Worm (Caenorhabditis elegans) whole organism, L1 larva: Measurements from ENCODE around the gene srj-33.

Experiments
- lin-13 ChIP-seq: fragments of 150-350 bp; optimal IDR thresholded peaks from 2 replicates; lab custom pipeline; 2014; ENCODE audit warnings: missing biosample characterization, missing genetic modification reagents, missing genetic modification characterization
- mdl-1 ChIP-seq, 2 experiments: fragments of 150-350 bp; optimal IDR thresholded peaks; 2 replicates each; lab custom pipeline; 2014 to 2017; ENCODE audit warnings: missing biosample characterization in 2 of 2, missing genetic modification characterization in 2 of 2, inconsistent platforms in 1 of 2
- nhr-12 ChIP-seq: sonication (generic microtip); optimal IDR thresholded peaks from 2 replicates; lab custom pipeline; 2017; ENCODE audit warnings: missing biosample characterization, missing genetic modification characterization
- nhr-237 ChIP-seq: fragments of 150-350 bp; optimal IDR thresholded peaks from 2 replicates; lab custom pipeline; 2014; ENCODE audit warnings: missing biosample characterization, missing genetic modification characterization
- sox-4 ChIP-seq: sonication (generic microtip); optimal IDR thresholded peaks from 2 replicates; lab custom pipeline; 2016; ENCODE audit warnings: missing genetic modification characterization, missing compliant biosample characterization
- tbx-2 ChIP-seq: sonication (generic microtip); optimal IDR thresholded peaks from 2 replicates; lab custom pipeline; 2016; ENCODE audit warnings: missing genetic modification characterization, missing compliant biosample characterization
- unc-62 ChIP-seq: fragments of 150-350 bp; optimal IDR thresholded peaks from 2 replicates; lab custom pipeline; 2014; ENCODE audit warnings: missing biosample characterization, missing genetic modification reagents, missing genetic modification characterization

ce11 chrV:9952396-9952795 is 15.1 kb upstream of the srj-33 start, which contains the start of gene mam-5:
- TF ChIP-seq tbx-2 (tag; lab: Kevin White, UChicago) (no peak), lin-13 (no peak), nhr-237 (no peak), mdl-1 (tag; optimal IDR thresholded peaks at IDR 0.05; lab: Kevin White, UChicago) (no peak), nhr-12 (tag; lab: Kevin White, UChicago) (no peak), sox-4 (tag; lab: Kevin White, UChicago) (no peak), unc-62 (GFP tag; lab: Kevin White, UChicago) (no peak)
